Worm (Caenorhabditis elegans) whole organism, L4/young adult: ENCODE data around the gene ule-3.

Source experiments
- W03F9.2 ChIP-seq: fragments of 150-350 bp; optimal IDR thresholded peaks from 2 replicates; lab custom pipeline; 2014; ENCODE audit warnings: missing biosample characterization, missing genetic modification characterization
- dao-5 ChIP-seq: sonication (generic microtip); optimal IDR thresholded peaks from 2 replicates; lab custom pipeline; 2016; ENCODE audit warnings: missing genotype, missing genetic modification characterization, moderate library complexity, missing compliant biosample characterization
- him-1 ChIP-seq: sonication (generic microtip); optimal IDR thresholded peaks from 2 replicates; lab custom pipeline; 2016; ENCODE audit warnings: missing genotype, missing genetic modification reagents, missing genetic modification characterization, missing compliant biosample characterization

- no peak for TF ChIP-seq W03F9.2 (tag; lab: Kevin White, UChicago)
- no peak for TF ChIP-seq him-1
- TF ChIP-seq dao-5 (tag; lab: Kevin White, UChicago): no peak
Measured at ce11 chrV:10818498-10818897, 24.9 kb downstream of the ule-3 start.
